Worm (Caenorhabditis elegans): Measurements from ENCODE around the gene Y47D3A.31.

Gene Y47D3A.31

DNA sequence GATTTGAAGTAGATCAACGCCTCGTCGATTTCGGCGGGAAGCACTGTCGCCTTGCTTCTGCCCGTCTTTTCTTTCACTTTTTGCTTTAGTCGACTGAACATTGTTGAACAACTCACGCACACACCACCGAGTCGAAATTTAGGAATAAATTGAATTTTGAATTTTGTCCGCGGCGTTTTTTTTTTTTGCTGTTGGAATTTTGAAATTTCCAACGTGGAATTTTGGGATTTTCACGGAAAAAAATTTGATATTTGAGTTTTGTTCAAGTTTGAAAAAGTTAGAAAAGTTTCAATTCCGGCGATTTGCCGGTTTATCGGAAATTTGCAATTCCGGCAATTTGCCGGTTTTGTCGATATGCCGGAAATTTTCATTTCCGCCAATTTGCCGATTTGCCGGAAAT, at the start of gene Y47D3A.31:
Y47D3A.31 (minus strand) TSS at position 101 of the 400 bp plus-strand sequence.
- no peak for TF ChIP-seq unc-62 (GFP tag; optimal IDR thresholded peaks at IDR 0.05)

DNA sequence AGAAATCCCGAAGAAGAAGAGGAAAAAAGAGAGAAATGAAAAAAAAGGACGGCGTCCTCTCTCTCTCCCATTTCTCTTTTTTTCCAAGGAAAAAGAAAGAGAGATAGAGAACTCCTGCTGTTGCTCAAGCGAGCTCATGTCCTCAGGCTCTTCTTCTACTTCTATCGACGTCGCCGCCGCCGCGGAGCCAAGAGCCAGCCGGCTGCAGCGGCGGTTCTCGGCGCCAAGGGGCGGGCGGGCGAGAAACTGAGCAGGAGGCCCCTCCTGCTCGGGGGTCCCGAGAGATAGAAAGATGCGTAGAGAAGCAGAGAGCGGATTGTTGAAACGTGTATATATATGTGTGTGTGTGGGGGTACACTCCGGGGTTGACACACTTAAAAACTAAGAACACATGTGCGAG, 46.0 kb upstream of the Y47D3A.31 start:
- no peak for TF ChIP-seq unc-62 (GFP tag; optimal IDR thresholded peaks at IDR 0.05)

- no peak for TF ChIP-seq unc-62 (GFP tag; optimal IDR thresholded peaks at IDR 0.05)
These were observed 44.0 kb upstream of the Y47D3A.31 start for ce11 chrIII:11200879-11201518.

- TF ChIP-seq unc-62 (GFP tag; optimal IDR thresholded peaks at IDR 0.05), result no peak
These were observed 40.3 kb upstream of the Y47D3A.31 start for ce11 chrIII:11197327-11197726.

DNA sequence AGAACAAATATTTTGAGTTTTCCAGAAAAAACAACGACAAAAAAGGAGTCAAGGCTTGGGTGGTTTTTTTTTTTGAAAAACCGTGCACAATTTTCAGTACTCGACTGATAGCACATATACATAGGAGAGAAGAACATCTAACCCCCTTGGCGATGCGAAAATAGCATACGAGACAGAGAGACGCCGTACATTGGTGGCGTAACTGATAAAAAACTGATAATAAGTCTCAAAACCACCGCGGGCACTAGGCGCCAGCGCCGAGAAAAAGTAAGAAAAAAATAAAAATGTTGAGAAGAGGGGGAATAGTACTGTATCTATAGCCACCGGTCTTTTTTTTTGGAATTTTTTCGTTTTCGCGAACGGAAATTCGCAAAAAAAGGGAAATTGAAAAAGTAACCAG, 38.6 kb upstream of the Y47D3A.31 start:
- no peak for TF ChIP-seq unc-62 (GFP tag; optimal IDR thresholded peaks at IDR 0.05)

DNA sequence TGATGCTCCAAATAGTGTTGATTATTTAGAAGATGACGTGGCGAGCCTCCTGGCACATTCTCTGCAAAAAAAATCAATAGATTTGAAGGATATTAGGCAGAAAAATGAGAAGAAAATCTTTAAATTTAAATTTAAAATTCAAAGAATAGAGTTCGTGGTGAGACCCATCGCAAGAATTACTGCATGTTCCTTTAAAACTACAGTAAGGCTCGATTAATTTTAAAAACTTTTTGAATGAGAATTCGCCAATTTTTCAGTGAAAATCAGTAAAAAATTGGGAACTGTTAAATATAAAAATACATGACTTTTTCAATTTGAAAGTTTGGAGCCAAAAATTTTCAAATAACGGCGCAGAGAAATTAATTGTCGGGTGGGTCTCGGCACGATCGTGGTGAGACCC, 38.1 kb upstream of the Y47D3A.31 start, which contains the start of gene tra-1:
tra-1 (minus strand) TSS at position 62 of the 400 bp plus-strand sequence.
- TF ChIP-seq unc-62 (GFP tag; optimal IDR thresholded peaks at IDR 0.05), result no peak

- no peak for TF ChIP-seq unc-62 (GFP tag; optimal IDR thresholded peaks at IDR 0.05)
These were observed 37.1 kb upstream of the Y47D3A.31 start for ce11 chrIII:11194123-11194522.

- no peak for TF ChIP-seq unc-62 (GFP tag; optimal IDR thresholded peaks at IDR 0.05)
These were observed 36.3 kb upstream of the Y47D3A.31 start for ce11 chrIII:11193251-11193650.

- TF ChIP-seq unc-62 (GFP tag; optimal IDR thresholded peaks at IDR 0.05), result no peak
These were observed 31.1 kb upstream of the Y47D3A.31 start for ce11 chrIII:11188132-11188531.

DNA sequence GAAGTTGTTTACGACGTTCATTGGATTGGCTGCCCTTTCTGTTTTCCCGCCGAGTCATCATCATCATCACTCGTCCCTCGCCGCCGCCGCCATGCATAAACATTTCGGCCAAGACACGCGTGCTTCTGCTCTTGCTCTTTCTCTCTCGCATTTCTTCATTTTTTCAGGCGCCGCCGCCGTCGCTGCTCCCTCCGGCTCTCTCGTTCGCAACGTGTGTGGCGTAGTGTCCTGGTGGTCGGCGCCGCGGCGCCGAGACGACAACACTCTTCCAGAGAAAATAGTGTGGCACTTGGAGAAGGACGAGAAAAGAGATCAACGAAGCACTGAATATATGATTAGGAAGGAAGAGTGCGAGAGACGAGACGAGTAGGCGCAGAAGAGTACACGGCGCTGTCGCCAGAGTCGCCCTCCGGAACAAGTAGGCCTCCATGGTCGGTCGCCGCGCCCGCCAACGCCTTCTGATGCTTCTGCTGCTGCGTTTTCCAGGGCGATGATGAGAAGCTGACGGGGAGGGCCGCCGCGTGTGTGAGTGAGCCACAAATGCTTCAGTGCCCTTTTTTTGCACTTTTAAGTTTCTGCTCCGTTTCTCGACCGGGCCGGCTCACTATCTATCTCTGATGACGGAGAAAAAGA, 28.6 kb upstream of the Y47D3A.31 start:
- TF ChIP-seq unc-62 (GFP tag; optimal IDR thresholded peaks at IDR 0.05), result no peak

DNA sequence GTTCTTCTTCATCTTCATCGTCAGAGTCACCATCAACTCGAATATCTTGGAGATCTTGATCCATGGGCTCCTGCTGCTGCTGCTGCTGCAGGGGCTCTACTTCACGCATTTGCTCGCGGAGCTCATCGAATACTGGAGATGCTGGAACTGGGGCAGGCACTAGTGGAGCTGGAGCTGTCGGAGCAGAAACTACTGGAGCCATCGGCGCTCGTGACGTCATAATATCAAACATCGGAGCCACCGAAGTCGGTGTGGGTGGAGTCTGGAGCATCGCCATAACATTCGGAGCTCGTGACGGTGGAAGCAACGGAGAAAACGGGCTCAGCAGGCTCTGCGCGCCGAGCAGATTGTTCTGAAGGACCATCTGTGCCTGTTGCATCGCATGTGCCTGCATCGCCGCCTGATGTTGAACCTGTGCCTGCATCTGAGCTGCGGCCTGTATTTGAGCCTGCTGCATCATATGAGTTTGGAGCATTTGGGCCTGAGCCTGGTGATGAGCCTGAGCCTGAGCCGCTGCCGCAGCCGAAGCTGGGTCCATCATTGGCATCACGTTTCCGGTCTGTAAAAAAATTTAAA, 18.7 kb upstream of the Y47D3A.31 start:
- no peak for TF ChIP-seq unc-62 (GFP tag; optimal IDR thresholded peaks at IDR 0.05)

DNA sequence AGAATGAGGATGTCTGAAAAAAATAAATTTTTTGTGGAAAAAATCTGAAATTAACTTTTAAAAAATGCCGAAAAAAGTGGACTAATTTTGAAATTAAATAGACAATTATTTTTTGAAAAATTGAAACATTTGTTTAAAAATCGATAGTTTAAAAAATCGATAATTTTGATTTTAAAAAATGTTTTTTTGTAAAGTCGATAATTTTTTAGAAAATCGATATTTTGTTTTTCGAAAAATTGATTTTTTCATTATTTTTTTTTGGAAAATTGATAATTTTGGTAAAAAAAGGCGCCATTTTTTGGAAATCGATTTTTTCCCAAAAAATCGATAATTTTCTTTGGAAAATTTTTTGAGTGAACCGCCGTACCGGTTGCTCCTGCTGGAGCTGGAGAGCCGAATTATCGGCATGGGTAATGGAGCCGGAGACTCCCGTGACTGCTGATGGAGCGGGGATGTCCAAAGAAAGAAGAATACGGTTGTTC, 15.3 kb upstream of the Y47D3A.31 start:
- no peak for TF ChIP-seq unc-62 (GFP tag; optimal IDR thresholded peaks at IDR 0.05)

DNA sequence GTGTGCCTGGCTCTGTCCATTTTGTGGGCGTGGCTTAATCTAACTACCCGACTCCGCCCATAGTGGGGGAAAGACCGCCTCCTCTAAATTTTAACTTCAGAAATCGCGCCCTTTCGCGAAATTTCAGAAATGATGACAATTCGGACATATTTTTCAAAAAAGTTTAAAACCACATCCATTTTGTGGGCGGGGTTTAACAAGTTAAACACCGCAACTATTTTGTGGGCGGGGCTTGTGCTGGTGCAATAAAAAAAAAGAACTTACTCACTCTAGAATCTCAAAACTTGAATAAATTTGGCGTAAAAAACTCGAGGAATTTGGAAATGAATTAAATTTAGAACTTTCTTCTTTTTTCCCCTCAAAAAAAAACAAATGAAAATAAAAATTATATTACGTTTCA, 13.5 kb upstream of the Y47D3A.31 start:
- TF ChIP-seq unc-62 (GFP tag; optimal IDR thresholded peaks at IDR 0.05), result no peak

ce11 chrIII:11169680-11170079, 12.7 kb upstream of the Y47D3A.31 start:
- TF ChIP-seq unc-62 (GFP tag; optimal IDR thresholded peaks at IDR 0.05), result no peak

- no peak for TF ChIP-seq unc-62 (GFP tag; optimal IDR thresholded peaks at IDR 0.05)
These were observed 917 bp upstream of the Y47D3A.31 start for ce11 chrIII:11157916-11158315.

DNA sequence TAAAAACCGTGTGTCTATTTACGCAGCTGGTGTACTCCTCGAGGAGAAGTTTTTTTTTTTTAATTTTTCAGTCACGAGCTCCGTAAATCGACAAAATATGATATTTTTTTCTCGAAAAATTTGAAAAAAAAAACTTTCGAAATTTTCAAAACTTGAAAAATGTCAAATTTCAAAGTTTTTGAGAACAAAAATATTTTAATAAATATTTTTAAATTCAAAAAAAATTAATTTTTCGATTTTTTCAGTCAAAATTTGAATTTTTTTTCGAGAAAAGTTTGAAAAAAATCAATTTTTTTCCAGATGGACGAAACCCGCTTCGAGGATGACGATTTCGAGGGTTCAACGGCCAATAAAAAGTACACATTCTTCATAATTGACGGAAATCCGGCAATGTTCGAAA, 2.5 kb downstream of the Y47D3A.31 start, which contains the start of gene cku-70:
cku-70 (plus strand) TSS at position 301 of the 400 bp plus-strand sequence.
- TF ChIP-seq unc-62 (GFP tag; optimal IDR thresholded peaks at IDR 0.05), result no peak
